Fruit fly (Drosophila melanogaster): ENCODE measurements around the gene CG33331.

- TF ChIP-seq usp (GFP tag; optimal IDR thresholded peaks at IDR 0.05) (no peak), CG8478 (optimal IDR thresholded peaks at IDR 0.05) (no peak), Dll (optimal IDR thresholded peaks at IDR 0.05) (no peak), psq (optimal IDR thresholded peaks at IDR 0.05) (no peak)
These were observed 10.3 kb upstream of the CG33331 start for dm6 chr3R:14875965-14876331.

Data from whole organism.